Fruit fly (Drosophila melanogaster): ENCODE results near the gene Cbp20.

DNA sequence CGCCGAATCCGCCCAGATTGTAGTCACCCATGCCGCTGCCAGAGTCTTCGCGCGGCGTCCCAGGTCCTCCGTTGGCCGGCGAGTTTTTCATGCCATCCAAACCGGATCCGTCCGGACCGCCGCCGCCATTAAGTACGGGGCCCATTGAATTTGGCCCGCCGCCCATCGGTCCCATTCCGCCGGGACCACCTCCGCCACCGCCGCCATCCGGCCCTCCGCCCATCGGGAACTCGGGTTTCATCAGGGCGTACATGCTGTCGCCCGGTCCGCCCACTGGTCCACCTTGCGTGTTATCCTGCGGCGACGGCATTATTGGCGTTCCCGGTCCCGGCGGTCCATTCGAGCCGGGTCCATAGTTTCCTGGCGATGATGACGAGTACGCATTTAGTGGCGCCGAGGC, 30.8 kb downstream of the Cbp20 start:
- no peak for TF ChIP-seq Gug (GFP tag; IDR thresholded peaks at IDR 0.05)
- no peak for TF ChIP-seq Ets21C (GFP tag; optimal IDR thresholded peaks at IDR 0.05)
- no peak for TF ChIP-seq Sox102F (GFP tag; optimal IDR thresholded peaks at IDR 0.05)
- no peak for TF ChIP-seq CG7368 (GFP tag; optimal IDR thresholded peaks at IDR 0.05)
- no peak for TF ChIP-seq CG10669 (GFP tag; optimal IDR thresholded peaks at IDR 0.05)
- TF ChIP-seq Hr38 (GFP tag; optimal IDR thresholded peaks at IDR 0.05): no peak
- TF ChIP-seq CG31627 (GFP tag; optimal IDR thresholded peaks at IDR 0.05): no peak
- TF ChIP-seq Hr39 (GFP tag; optimal IDR thresholded peaks at IDR 0.05): no peak
- no peak for TF ChIP-seq CG1621 (tag; optimal IDR thresholded peaks at IDR 0.05)
- no peak for TF ChIP-seq CG11294 (GFP tag; IDR thresholded peaks at IDR 0.05)
- no peak for TF ChIP-seq CG34406 (GFP tag; optimal IDR thresholded peaks at IDR 0.05)
